Worm (Caenorhabditis elegans): ENCODE data around the gene cpl-1.

ce11 chrV:16565639-16566038, 29.5 kb downstream of the cpl-1 start, which contains the start of gene sru-45:
- no peak for TF ChIP-seq snpc-4 (tag; optimal IDR thresholded peaks at IDR 0.05)
- TF ChIP-seq nhr-76 (tag; optimal IDR thresholded peaks at IDR 0.05), result no peak
- no peak for TF ChIP-seq zag-1 (tag; optimal IDR thresholded peaks at IDR 0.05)
- TF ChIP-seq nhr-28 (tag; optimal IDR thresholded peaks at IDR 0.05), result no peak
- no peak for TF ChIP-seq lin-15B (tag; optimal IDR thresholded peaks at IDR 0.05)
- TF ChIP-seq nhr-19 (GFP tag; conservative IDR thresholded peaks at IDR 0.05), result no peak
- TF ChIP-seq skn-1 (tag; optimal IDR thresholded peaks at IDR 0.05), result no peak
- no peak for TF ChIP-seq lin-35 (GFP tag; optimal IDR thresholded peaks at IDR 0.05)
- TF ChIP-seq nhr-20 (tag; optimal IDR thresholded peaks at IDR 0.05), result no peak
- no peak for TF ChIP-seq hpl-2 (GFP tag; optimal IDR thresholded peaks at IDR 0.05)
- TF ChIP-seq snu-23 (GFP tag; optimal IDR thresholded peaks at IDR 0.05), result no peak
- no peak for TF ChIP-seq ceh-82 (tag; optimal IDR thresholded peaks at IDR 0.05)
- no peak for TF ChIP-seq unc-130 (tag; optimal IDR thresholded peaks at IDR 0.05)
- TF ChIP-seq ama-1 (optimal IDR thresholded peaks at IDR 0.05), result no peak

All from whole organism, L1 larva.